Worm (Caenorhabditis elegans) whole organism, early embryonic: ENCODE measurements around the gene nhr-243.

Experiments used
- F13C5.2 ChIP-seq: sonication (generic microtip); optimal IDR thresholded peaks from 2 replicates; lab custom pipeline; 2017; ENCODE audit warnings: mild to moderate bottlenecking, missing genetic modification characterization, inconsistent platforms, missing compliant biosample characterization
- aly-1 ChIP-seq: sonication (generic microtip); optimal IDR thresholded peaks from 2 replicates; lab custom pipeline; 2016; ENCODE audit warnings: missing genetic modification characterization, missing compliant biosample characterization
- ama-1 ChIP-seq: fragments of 150-350 bp; optimal IDR thresholded peaks from 2 replicates; lab custom pipeline; 2014
- ceh-13 ChIP-seq: fragments of 200-800 bp; sonication (Bioruptor generic); optimal IDR thresholded peaks from 2 replicates; lab custom pipeline; 2018; ENCODE audit warnings: mild to moderate bottlenecking, missing genetic modification characterization, missing compliant biosample characterization
- ceh-36 ChIP-seq: sonication (generic microtip); optimal IDR thresholded peaks from 2 replicates; lab custom pipeline; 2016; ENCODE audit warnings: missing genetic modification characterization, inconsistent platforms, missing compliant biosample characterization
- ets-7 ChIP-seq: sonication (generic microtip); optimal IDR thresholded peaks from 2 replicates; lab custom pipeline; 2016; ENCODE audit warnings: missing genotype, missing genetic modification characterization, missing compliant biosample characterization
- hmbx-1 ChIP-seq: sonication (generic microtip); optimal IDR thresholded peaks from 2 replicates; lab custom pipeline; 2016; ENCODE audit warnings: mild to moderate bottlenecking, missing genetic modification characterization, missing compliant biosample characterization
- hmg-4 ChIP-seq: fragments of 200-800 bp; sonication (Bioruptor generic); optimal IDR thresholded peaks from 2 replicates; lab custom pipeline; 2018; ENCODE audit warnings: mild to moderate bottlenecking, missing genetic modification characterization, missing compliant biosample characterization
- hnd-1 ChIP-seq: sonication (generic microtip); optimal IDR thresholded peaks from 2 replicates; lab custom pipeline; 2016; ENCODE audit warnings: missing genetic modification characterization, missing compliant biosample characterization
- pes-1 ChIP-seq: fragments of 200-800 bp; sonication (Bioruptor generic); IDR thresholded peaks from 2 replicates; pipeline ENCODE4 v1.3.6; 2022; ENCODE audit warnings: missing genetic modification reagents, missing genetic modification characterization, missing compliant biosample characterization
- tbx-11 ChIP-seq: fragments of 200-800 bp; sonication (Bioruptor generic); IDR thresholded peaks from 2 replicates; pipeline ENCODE4 v1.3.6; 2022; ENCODE audit warnings: missing genetic modification characterization, missing compliant biosample characterization
- tbx-37 ChIP-seq: fragments of 200-800 bp; sonication (Bioruptor generic); conservative IDR thresholded peaks from 2 replicates; pipeline ENCODE4 v1.3.6; 2022; ENCODE audit warnings: missing genetic modification reagents, missing genetic modification characterization, missing compliant biosample characterization
- tra-4 ChIP-seq: sonication (generic microtip); optimal IDR thresholded peaks from 2 replicates; lab custom pipeline; 2017; ENCODE audit warnings: missing genetic modification characterization, missing compliant biosample characterization

Gene nhr-243

ce11 chrV:18846480-18846879, 53.9 kb downstream of the nhr-243 start, which contains the start of gene nhr-230:
TSS of gene nhr-230 (plus strand) at chrV:18846780.
- no peak for TF ChIP-seq ceh-36
- TF ChIP-seq tra-4, result no peak
- no peak for TF ChIP-seq ama-1 (lab: Kevin White, UChicago)
- TF ChIP-seq tbx-37 (GFP tag; lab: Robert Waterston, UW), result no peak
- TF ChIP-seq hmbx-1 (tag; lab: Kevin White, UChicago), result no peak
- TF ChIP-seq ceh-13 (GFP tag; lab: Kevin White, UChicago), result no peak
- TF ChIP-seq pes-1, result no peak
- no peak for TF ChIP-seq aly-1 (tag; lab: Kevin White, UChicago)
- TF ChIP-seq F13C5.2 (tag; lab: Kevin White, UChicago), result no peak
- no peak for TF ChIP-seq ets-7
- TF ChIP-seq hmg-4 (GFP tag; lab: Kevin White, UChicago), result no peak
- no peak for TF ChIP-seq tbx-11
- no peak for TF ChIP-seq hnd-1
